Fruit fly (Drosophila melanogaster): ENCODE results near the gene CG14313.

The CG14313 gene

dm6 chr3R:18167416-18168237, 24.1 kb downstream of the CG14313 start, which contains the start of gene wrd (continued):
- TF ChIP-seq Ravus (GFP tag; IDR thresholded peaks at IDR 0.05) (no peak), run (tag; optimal IDR thresholded peaks at IDR 0.05) (no peak), bcd (GFP tag; optimal IDR thresholded peaks at IDR 0.05) (no peak), ato (GFP tag; IDR thresholded peaks at IDR 0.05; ENCODE audit: partially characterized antibody) (0 out of 2 replicates have a peak, but pooled peaks have one; percentile 18), CG32532 (GFP tag; IDR thresholded peaks at IDR 0.05) (0 out of 2 replicates have a peak, but pooled peaks have one; percentile 7), HLH3B (GFP tag; IDR thresholded peaks at IDR 0.05) (peak; percentile 25; the same call in 1 of the 2 replicates), CG31388 (GFP tag; optimal IDR thresholded peaks at IDR 0.05) (no peak), Bteb2 (GFP tag; optimal IDR thresholded peaks at IDR 0.05) (no peak), lola (GFP tag; optimal IDR thresholded peaks at IDR 0.05) (peak in 1 of 3 experiments; percentile 39), CG6854 (GFP tag; optimal IDR thresholded peaks at IDR 0.05) (no peak), CoRest (tag; optimal IDR thresholded peaks at IDR 0.05) (peak; percentile 54), Sry-δ (GFP tag; optimal IDR thresholded peaks at IDR 0.05) (peak; percentile 12), CG11093 (GFP tag; IDR thresholded peaks at IDR 0.05) (no peak), CG31224 (GFP tag; IDR thresholded peaks at IDR 0.05) (no peak)

dm6 chr3R:18167173-18167415, 24.7 kb downstream of the CG14313 start, which contains the start of the genes CG7215 and Prx5:
CG7215 (minus strand) TSS chr3R:18167273.
Prx5 (minus strand) TSS chr3R:18167273.
- TF ChIP-seq CG3281 (GFP tag; optimal IDR thresholded peaks at IDR 0.05) (no peak), NFAT (GFP tag; IDR thresholded peaks at IDR 0.05) (peak; percentile 25; the same call in 1 of the 2 replicates), Dref (GFP tag; IDR thresholded peaks at IDR 0.05) (no peak), corto (GFP tag; optimal IDR thresholded peaks at IDR 0.05) (no peak), CG9932 (GFP tag; IDR thresholded peaks at IDR 0.05) (peak; percentile 26; the same call in 1 of the 2 replicates), E2f2 (GFP tag; IDR thresholded peaks at IDR 0.05) (peak; percentile 9; the same call in 1 of the 2 replicates), Rfx (GFP tag; IDR thresholded peaks at IDR 0.05) (peak; percentile 12; the same call in 1 of the 2 replicates), CG8089 (GFP tag; optimal IDR thresholded peaks at IDR 0.05) (no peak), CG9797 (GFP tag; optimal IDR thresholded peaks at IDR 0.05) (no peak), CG7963 (GFP tag; IDR thresholded peaks at IDR 0.05; ENCODE audit: partially characterized antibody) (no peak), slbo (GFP tag; IDR thresholded peaks at IDR 0.05) (peak; percentile 25; the same call in 1 of the 2 replicates), luna (GFP tag; optimal IDR thresholded peaks at IDR 0.05) (no peak), CG8281 (tag; optimal IDR thresholded peaks at IDR 0.05) (no peak), wdn (GFP tag; IDR thresholded peaks at IDR 0.05) (no peak), vvl (GFP tag; IDR thresholded peaks at IDR 0.05) (peak; percentile 7; the same call in 1 of the 2 replicates), CG17568 (GFP tag; optimal IDR thresholded peaks at IDR 0.05) (no peak), CG13424 (tag; optimal IDR thresholded peaks at IDR 0.05) (no peak), row (GFP tag; IDR thresholded peaks at IDR 0.05) (peak; percentile 41), CG10543 (GFP tag; optimal IDR thresholded peaks at IDR 0.05) (no peak), fd102C (GFP tag; optimal IDR thresholded peaks at IDR 0.05) (no peak), zen (tag; optimal IDR thresholded peaks at IDR 0.05) (no peak), Ets97D (GFP tag; optimal IDR thresholded peaks at IDR 0.05) (no peak), Gug (GFP tag; IDR thresholded peaks at IDR 0.05) (peak; percentile 48; the same call in 2 of the 4 replicates), MBD-R2 (GFP tag; IDR thresholded peaks at IDR 0.05) (peak; percentile 15; the same call in 1 of the 2 replicates), CG11723 (GFP tag; optimal IDR thresholded peaks at IDR 0.05) (no peak), bowl (GFP tag; IDR thresholded peaks at IDR 0.05) (no peak), D19A (tag; optimal IDR thresholded peaks at IDR 0.05) (peak; percentile 18), Ptx1 (GFP tag; IDR thresholded peaks at IDR 0.05) (peak; percentile 31; the same call in 1 of the 2 replicates)
